Worm (Caenorhabditis elegans) whole organism, L1 larva: ENCODE results near the gene Y62H9A.16.

Source experiments
- C04F5.9 ChIP-seq: sonication (generic microtip); optimal IDR thresholded peaks from 2 replicates; lab custom pipeline; 2016; ENCODE audit warnings: missing genetic modification characterization, missing compliant biosample characterization
- C16A3.4 ChIP-seq: fragments of 150-350 bp; optimal IDR thresholded peaks from 2 replicates; lab custom pipeline; 2014; ENCODE audit warnings: missing biosample characterization, missing genetic modification characterization
- F16B12.6 ChIP-seq: fragments of 150-350 bp; optimal IDR thresholded peaks from 2 replicates; lab custom pipeline; 2014; ENCODE audit warnings: missing biosample characterization, missing genetic modification characterization
- Y116A8C.19 ChIP-seq: sonication (generic microtip); optimal IDR thresholded peaks from 2 replicates; lab custom pipeline; 2016; ENCODE audit warnings: missing compliant biosample characterization, missing genetic modification characterization, borderline replicate concordance
- aly-2 ChIP-seq: fragments of 150-350 bp; optimal IDR thresholded peaks from 2 replicates; lab custom pipeline; 2014; ENCODE audit warnings: missing biosample characterization, missing genetic modification characterization
- ceh-63 ChIP-seq: fragments of 200-800 bp; sonication (Bioruptor generic); optimal IDR thresholded peaks from 2 replicates; lab custom pipeline; 2018; ENCODE audit warnings: mild to moderate bottlenecking, missing genetic modification characterization, missing compliant biosample characterization
- ceh-82 ChIP-seq, 3 experiments: fragments of 150-350 bp in 1 of 3; sonication (generic microtip) in 2 of 3; optimal IDR thresholded peaks; 2 replicates each; lab custom pipeline; 2014 to 2017; ENCODE audit warnings: missing biosample characterization in 3 of 3, missing genetic modification characterization in 3 of 3
- ceh-90 ChIP-seq: sonication (generic microtip); optimal IDR thresholded peaks from 2 replicates; lab custom pipeline; 2016; ENCODE audit warnings: missing genetic modification characterization, missing compliant biosample characterization
- ces-1 ChIP-seq: fragments of 150-350 bp; optimal IDR thresholded peaks from 2 replicates; lab custom pipeline; 2014; ENCODE audit warnings: missing biosample characterization, missing genetic modification reagents, missing genetic modification characterization
- dsc-1 ChIP-seq: sonication (generic microtip); optimal IDR thresholded peaks from 2 replicates; lab custom pipeline; 2016; ENCODE audit warnings: mild to moderate bottlenecking, missing genetic modification characterization, missing compliant biosample characterization
- efl-1 ChIP-seq, 4 experiments: fragments of 150-350 bp; optimal IDR thresholded peaks in 3 of 4; peaks in 1 of 4; 1 replicate in 1 of 4; 2 replicates in 3 of 4; lab custom pipeline; 2014; ENCODE audit warnings: missing biosample characterization in 2 of 4, missing genetic modification characterization in 2 of 4, missing genetic modification reagents in 2 of 4
- efl-3 ChIP-seq: fragments of 200-800 bp; sonication (Bioruptor generic); optimal IDR thresholded peaks from 2 replicates; lab custom pipeline; 2018; ENCODE audit warnings: mild to moderate bottlenecking, missing genetic modification characterization, missing compliant biosample characterization
- egl-13 ChIP-seq: sonication (generic microtip); optimal IDR thresholded peaks from 2 replicates; lab custom pipeline; 2016; ENCODE audit warnings: missing genotype, missing genetic modification reagents, missing genetic modification characterization, missing compliant biosample characterization
- egl-27 ChIP-seq, 2 experiments: fragments of 150-350 bp in 1 of 2; sonication (generic microtip); optimal IDR thresholded peaks; 3 replicates each; lab custom pipeline; 2017 to 2018; ENCODE audit warnings: missing biosample characterization in 2 of 2, missing genetic modification characterization in 2 of 2, missing genetic modification reagents in 2 of 2
- ets-5 ChIP-seq: fragments of 200-800 bp; sonication (Bioruptor generic); IDR thresholded peaks from 2 replicates; pipeline ENCODE4 v1.3.6; 2022; ENCODE audit warnings: missing genetic modification characterization, missing compliant biosample characterization
- fkh-10 ChIP-seq: sonication (generic microtip); optimal IDR thresholded peaks from 2 replicates; lab custom pipeline; 2017; ENCODE audit warnings: missing biosample characterization, missing genetic modification reagents, missing genetic modification characterization
- hlh-4 ChIP-seq: sonication (generic microtip); optimal IDR thresholded peaks from 2 replicates; lab custom pipeline; 2016; ENCODE audit warnings: mild to moderate bottlenecking, missing genetic modification characterization, missing compliant biosample characterization
- jun-1 ChIP-seq: fragments of 150-350 bp; optimal IDR thresholded peaks from 2 replicates; lab custom pipeline; 2014; ENCODE audit warnings: missing biosample characterization, missing genetic modification reagents, missing genetic modification characterization
- lin-13 ChIP-seq: fragments of 150-350 bp; optimal IDR thresholded peaks from 2 replicates; lab custom pipeline; 2014; ENCODE audit warnings: missing biosample characterization, missing genetic modification reagents, missing genetic modification characterization
- lin-14 ChIP-seq: fragments of 200-800 bp; sonication (Bioruptor generic); optimal IDR thresholded peaks from 2 replicates; lab custom pipeline; 2018; ENCODE audit warnings: mild to moderate bottlenecking, missing genetic modification characterization, moderate library complexity, missing compliant biosample characterization
- lin-35 ChIP-seq, 2 experiments: fragments of 150-350 bp; optimal IDR thresholded peaks; 2 replicates each; lab custom pipeline; 2014; ENCODE audit warnings: missing biosample characterization in 2 of 2, missing genetic modification characterization in 2 of 2, missing genetic modification reagents in 2 of 2
- lsy-2 ChIP-seq, 2 experiments: fragments of 150-350 bp; optimal IDR thresholded peaks; 2 replicates each; lab custom pipeline; 2014; ENCODE audit warnings: missing biosample characterization in 2 of 2, missing genetic modification characterization in 2 of 2
- nhr-237 ChIP-seq: fragments of 150-350 bp; optimal IDR thresholded peaks from 2 replicates; lab custom pipeline; 2014; ENCODE audit warnings: missing biosample characterization, missing genetic modification characterization
- nhr-47 ChIP-seq: sonication (generic microtip); optimal IDR thresholded peaks from 2 replicates; lab custom pipeline; 2016; ENCODE audit warnings: mild to moderate bottlenecking, missing genetic modification characterization, moderate library complexity, missing compliant biosample characterization
- nhr-77 ChIP-seq: fragments of 150-350 bp; optimal IDR thresholded peaks from 2 replicates; lab custom pipeline; 2014; ENCODE audit warnings: missing biosample characterization, missing genetic modification characterization
- nhr-90 ChIP-seq: sonication (generic microtip); optimal IDR thresholded peaks from 2 replicates; lab custom pipeline; 2016; ENCODE audit warnings: mild to moderate bottlenecking, missing genetic modification characterization, missing compliant biosample characterization; ENCODE audit not compliant: poor library complexity
- pag-3 ChIP-seq: sonication (generic microtip); optimal IDR thresholded peaks from 2 replicates; lab custom pipeline; 2017; ENCODE audit warnings: missing genetic modification characterization, mild to moderate bottlenecking, missing compliant biosample characterization, antibody characterized with exemption, borderline replicate concordance; ENCODE audit not compliant: insufficient read depth
- pax-3 ChIP-seq: fragments of 200-800 bp; sonication (Bioruptor generic); optimal IDR thresholded peaks from 2 replicates; lab custom pipeline; 2018; ENCODE audit warnings: mild to moderate bottlenecking, missing genetic modification characterization, moderate library complexity, missing compliant biosample characterization
- rnt-1 ChIP-seq: sonication (generic microtip); optimal IDR thresholded peaks from 2 replicates; lab custom pipeline; 2016; ENCODE audit warnings: mild to moderate bottlenecking, missing genetic modification characterization, moderate library complexity, missing compliant biosample characterization
- swsn-7 ChIP-seq: sonication (generic microtip); optimal IDR thresholded peaks from 2 replicates; lab custom pipeline; 2016; ENCODE audit warnings: missing genetic modification characterization, missing compliant biosample characterization
- tbx-2 ChIP-seq: sonication (generic microtip); optimal IDR thresholded peaks from 2 replicates; lab custom pipeline; 2016; ENCODE audit warnings: missing genetic modification characterization, missing compliant biosample characterization
- unc-130 ChIP-seq: fragments of 150-350 bp; optimal IDR thresholded peaks from 2 replicates; lab custom pipeline; 2017; ENCODE audit warnings: missing biosample characterization, missing genetic modification characterization, inconsistent platforms
- unc-62 ChIP-seq: fragments of 150-350 bp; optimal IDR thresholded peaks from 2 replicates; lab custom pipeline; 2014; ENCODE audit warnings: missing biosample characterization, missing genetic modification reagents, missing genetic modification characterization
- unc-98 ChIP-seq: fragments of 200-800 bp; sonication (Bioruptor generic); IDR thresholded peaks from 2 replicates; pipeline ENCODE4 v1.3.6; 2022; ENCODE audit warnings: missing genetic modification characterization, missing compliant biosample characterization
- vab-15 ChIP-seq: sonication (generic microtip); optimal IDR thresholded peaks from 2 replicates; lab custom pipeline; 2017; ENCODE audit warnings: missing genotype, mild to moderate bottlenecking, missing genetic modification characterization, missing compliant biosample characterization
- xbp-1 ChIP-seq: sonication (generic microtip); optimal IDR thresholded peaks from 2 replicates; lab custom pipeline; 2016; ENCODE audit warnings: missing genetic modification characterization, missing compliant biosample characterization
- ztf-11 ChIP-seq, 2 experiments: sonication (generic microtip); optimal IDR thresholded peaks; 2 replicates each; lab custom pipeline; 2016 to 2017; ENCODE audit warnings: missing genetic modification characterization in 2 of 2, missing biosample characterization in 1 of 2, missing compliant biosample characterization in 1 of 2

The Y62H9A.16 gene

DNA sequence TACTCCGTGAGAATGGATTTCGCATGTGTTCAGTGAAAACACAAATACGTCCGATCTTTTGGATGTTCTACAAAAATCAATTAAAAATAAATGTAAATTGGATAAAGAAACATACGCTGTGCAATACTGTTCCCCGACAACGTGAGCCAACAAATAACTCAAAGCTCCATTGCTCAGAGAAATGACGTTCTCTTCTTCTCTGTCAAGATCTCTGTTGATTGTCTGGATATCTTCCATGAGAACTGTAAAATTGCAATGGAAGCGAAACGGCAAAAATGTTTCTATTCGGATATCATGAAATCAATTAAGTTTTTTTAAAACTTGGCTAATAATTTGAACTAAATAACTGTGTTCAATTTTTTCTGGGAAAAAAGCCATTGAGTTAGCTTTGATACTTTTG lies 21.4 kb upstream of the Y62H9A.16 start:
- TF ChIP-seq Y116A8C.19 (tag; lab: Kevin White, UChicago), result no peak
- no peak for TF ChIP-seq aly-2 (tag; lab: Kevin White, UChicago)
- TF ChIP-seq ets-5 (GFP tag; lab: Robert Waterston, UW), result no peak
- TF ChIP-seq ceh-63, result no peak
- TF ChIP-seq, all 84 proteins: peak for 0

DNA sequence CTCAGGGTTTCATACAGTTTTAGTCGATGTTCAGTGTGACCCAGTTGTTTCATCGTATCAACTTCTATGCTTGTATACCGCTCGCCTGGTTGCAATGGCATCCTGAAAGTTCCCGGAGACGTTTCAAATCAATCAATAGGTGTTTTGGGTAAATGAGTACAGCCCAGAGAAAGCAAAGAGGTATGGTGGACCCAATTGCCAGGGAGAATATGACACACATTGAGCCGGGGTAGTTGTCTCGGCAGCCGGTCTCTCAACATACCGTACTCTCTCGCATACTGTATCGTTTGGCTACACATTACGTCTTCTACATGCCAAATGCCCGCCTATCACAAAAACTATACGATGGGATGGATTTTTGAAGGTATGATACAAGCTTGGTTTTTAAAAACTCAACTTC lies 20.1 kb upstream of the Y62H9A.16 start, which contains the start of gene Y62H9A.9:
Gene Y62H9A.9 (minus strand): TSS at position 101 of the 400 bp plus-strand sequence.
- TF ChIP-seq ets-5 (GFP tag; lab: Robert Waterston, UW) (0 out of 2 replicates have a peak, but pooled peaks have one; percentile 48), rnt-1 (no peak)

DNA sequence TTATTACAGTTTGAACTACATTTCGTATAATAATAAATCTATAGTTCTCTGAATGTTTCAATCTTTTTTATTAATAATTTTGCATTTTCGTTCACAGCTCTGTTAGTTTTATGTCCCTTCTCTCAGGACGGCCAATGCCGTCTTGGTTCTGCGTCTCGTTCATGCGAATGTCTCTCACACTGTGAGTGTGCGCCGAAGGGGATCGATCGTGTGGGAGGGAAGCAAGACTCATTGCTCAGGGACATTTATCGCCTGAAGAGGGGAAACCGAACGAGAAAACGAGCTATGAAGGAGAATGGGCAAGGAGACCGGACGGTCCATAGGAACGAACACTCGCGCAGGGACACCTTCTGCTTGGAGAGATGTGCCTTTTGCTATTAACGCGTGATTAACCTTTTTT lies 19.1 kb upstream of the Y62H9A.16 start:
- TF ChIP-seq aly-2 (tag; lab: Kevin White, UChicago) (no peak), hlh-4 (tag; lab: Kevin White, UChicago) (no peak), C16A3.4 (tag; lab: Kevin White, UChicago) (no peak), nhr-47 (tag; lab: Kevin White, UChicago) (peak; percentile 41), nhr-237 (tag; lab: Kevin White, UChicago) (no peak), egl-13 (no peak), swsn-7 (tag; lab: Kevin White, UChicago) (no peak), ztf-11 (tag; optimal IDR thresholded peaks at IDR 0.05; lab: Kevin White, UChicago) (no peak), pax-3 (tag; lab: Kevin White, UChicago) (no peak), unc-130 (tag; lab: Kevin White, UChicago) (no peak), unc-62 (no peak), dsc-1 (tag; lab: Kevin White, UChicago) (peak; percentile 47), ceh-82 (tag; optimal IDR thresholded peaks at IDR 0.05; lab: Kevin White, UChicago) (peak in 1 of 3 experiments; percentile 18), efl-3 (no peak), jun-1 (no peak), nhr-77 (tag; lab: Kevin White, UChicago) (no peak), lin-35 (GFP tag; optimal IDR thresholded peaks at IDR 0.05; lab: Kevin White, UChicago) (no peak), egl-27 (tag; optimal IDR thresholded peaks at IDR 0.05; lab: Kevin White, UChicago) (no peak), lin-14 (GFP tag; lab: Kevin White, UChicago) (no peak), F16B12.6 (tag; lab: Kevin White, UChicago) (no peak), C04F5.9 (tag; lab: Kevin White, UChicago) (no peak), tbx-2 (tag; lab: Kevin White, UChicago) (no peak), rnt-1 (no peak), Y116A8C.19 (tag; lab: Kevin White, UChicago) (no peak), efl-1 (optimal IDR thresholded peaks at IDR 0.05; lab: Kevin White, UChicago) (peak in 1 of 2 experiments; percentile 0), efl-1 (GFP tag; optimal IDR thresholded peaks at IDR 0.05 in 1 of 2; lab: Kevin White, UChicago) (no peak), pag-3 (tag; lab: Kevin White, UChicago) (no peak), unc-98 (GFP tag; lab: Robert Waterston, UW) (no peak), xbp-1 (tag; lab: Kevin White, UChicago) (no peak), lin-13 (GFP tag; lab: Kevin White, UChicago) (no peak), nhr-90 (tag; lab: Kevin White, UChicago) (no peak), lsy-2 (tag; optimal IDR thresholded peaks at IDR 0.05; lab: Kevin White, UChicago) (no peak), ces-1 (GFP tag; lab: Kevin White, UChicago) (no peak), fkh-10 (GFP tag; lab: Kevin White, UChicago) (peak; percentile 15), vab-15 (no peak), ceh-90 (tag; lab: Kevin White, UChicago) (no peak)
